Worm (Caenorhabditis elegans): ENCODE data around the gene hlh-28.

Gene hlh-28

DNA sequence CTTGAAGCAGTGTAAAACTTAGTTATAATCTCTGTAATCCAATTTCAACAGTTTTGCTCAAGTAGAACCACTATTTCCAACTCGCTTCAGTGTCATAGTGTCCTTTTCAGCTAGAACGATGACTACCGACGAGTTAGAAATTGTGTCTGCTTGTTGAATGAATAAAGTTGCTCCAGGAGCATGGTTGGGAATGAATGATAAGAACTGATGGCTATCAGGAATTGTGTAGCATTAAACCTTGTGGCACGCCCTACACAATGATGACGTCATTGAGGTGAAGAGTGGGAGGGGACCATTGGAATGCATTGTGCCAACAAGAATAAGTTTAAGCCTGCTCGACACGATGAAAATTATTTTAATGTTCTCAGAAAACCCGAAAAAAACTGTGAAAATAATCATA is 47.9 kb downstream of the hlh-28 start:
- TF ChIP-seq nhr-28 (tag; optimal IDR thresholded peaks at IDR 0.05): peak; percentile 6
- TF ChIP-seq F49E8.2 (tag; optimal IDR thresholded peaks at IDR 0.05; ENCODE audit: borderline replicate concordance): no peak
- TF ChIP-seq pqm-1 (tag; optimal IDR thresholded peaks at IDR 0.05): peak; percentile 57
- TF ChIP-seq unc-62 (GFP tag; optimal IDR thresholded peaks at IDR 0.05 in 1 of 2): peak in 1 of 2 experiments; percentile 39
- TF ChIP-seq unc-62 (tag; optimal IDR thresholded peaks at IDR 0.05): no peak
- no peak for TF ChIP-seq lin-1 (GFP tag; IDR thresholded peaks at IDR 0.05)
- no peak for TF ChIP-seq aly-2 (tag; optimal IDR thresholded peaks at IDR 0.05)
- TF ChIP-seq dmd-6 (GFP tag; IDR thresholded peaks at IDR 0.05): peak; percentile 47
- no peak for TF ChIP-seq nhr-111 (GFP tag; optimal IDR thresholded peaks at IDR 0.05)
- TF ChIP-seq ceh-20 (GFP tag; IDR thresholded peaks at IDR 0.05): no peak
- TF ChIP-seq nhr-102 (tag; optimal IDR thresholded peaks at IDR 0.05): no peak
- TF ChIP-seq hmg-1.1 (GFP tag; IDR thresholded peaks at IDR 0.05): no peak
- no peak for TF ChIP-seq lin-13 (GFP tag; optimal IDR thresholded peaks at IDR 0.05)
- no peak for TF ChIP-seq daf-16 (GFP tag; optimal IDR thresholded peaks at IDR 0.05)
- peak; percentile 54 for TF ChIP-seq daf-16 (tag; optimal IDR thresholded peaks at IDR 0.05)
- no peak for TF ChIP-seq ceh-44 (GFP tag; IDR thresholded peaks at IDR 0.05)
- TF ChIP-seq fkh-10 (GFP tag; optimal IDR thresholded peaks at IDR 0.05): no peak
- no peak for TF ChIP-seq nhr-41 (GFP tag; IDR thresholded peaks at IDR 0.05)
- no peak for TF ChIP-seq duxl-1 (tag; optimal IDR thresholded peaks at IDR 0.05; ENCODE audit: poor library complexity)
- TF ChIP-seq R02D3.7 (tag; optimal IDR thresholded peaks at IDR 0.05): no peak

DNA sequence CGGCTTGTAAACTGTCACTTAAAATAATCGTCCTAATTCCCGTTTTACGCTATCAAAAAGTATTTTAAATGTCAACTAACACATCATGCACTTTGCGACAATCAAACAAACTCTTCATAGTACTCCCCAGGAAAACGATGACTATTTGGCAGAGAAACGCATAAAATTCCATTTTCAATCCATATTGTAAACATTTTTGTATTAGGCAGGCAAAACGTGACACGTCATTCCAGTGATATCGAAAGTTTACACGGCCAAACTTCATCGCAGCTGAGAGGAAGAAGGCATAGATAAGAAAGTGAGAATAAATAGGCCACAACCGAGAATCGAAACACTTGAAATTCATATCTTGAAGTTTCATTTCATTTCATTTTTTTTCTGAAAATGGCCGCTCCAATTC is 49.3 kb downstream of the hlh-28 start, which contains the start of gene lec-9:
Gene lec-9, plus strand, starts transcription at position 349 of the 400 bp plus-strand sequence.
- peak in 1 of 2 experiments; percentile 63 for TF ChIP-seq daf-16 (GFP tag; optimal IDR thresholded peaks at IDR 0.05)
- peak; percentile 98 for TF ChIP-seq daf-16 (tag; optimal IDR thresholded peaks at IDR 0.05)
- peak; percentile 89 for TF ChIP-seq dmd-6 (GFP tag; IDR thresholded peaks at IDR 0.05)
- peak; percentile 55 for TF ChIP-seq php-3 (GFP tag; IDR thresholded peaks at IDR 0.05)
- peak; percentile 46 for TF ChIP-seq nhr-77 (tag; optimal IDR thresholded peaks at IDR 0.05)
- no peak for TF ChIP-seq cey-2 (tag; optimal IDR thresholded peaks at IDR 0.05; ENCODE audit: borderline replicate concordance, insufficient read depth)
- no peak for TF ChIP-seq daf-8 (GFP tag; IDR thresholded peaks at IDR 0.05)
- no peak for TF ChIP-seq ces-1 (GFP tag; optimal IDR thresholded peaks at IDR 0.05)
- peak; percentile 31 for TF ChIP-seq mxl-3 (GFP tag; optimal IDR thresholded peaks at IDR 0.05)
- peak; percentile 19 for TF ChIP-seq lin-13 (GFP tag; optimal IDR thresholded peaks at IDR 0.05)
- TF ChIP-seq zag-1 (tag; optimal IDR thresholded peaks at IDR 0.05): no peak
- TF ChIP-seq unc-62 (GFP tag; optimal IDR thresholded peaks at IDR 0.05 in 1 of 2): peak in 1 of 2 experiments; percentile 95
- no peak for TF ChIP-seq unc-62 (tag; optimal IDR thresholded peaks at IDR 0.05)
- TF ChIP-seq ztf-7 (tag; optimal IDR thresholded peaks at IDR 0.05): no peak
- TF ChIP-seq skn-1 (tag; optimal IDR thresholded peaks at IDR 0.05): no peak
- TF ChIP-seq nhr-48 (tag; optimal IDR thresholded peaks at IDR 0.05): peak; percentile 63
- no peak for TF ChIP-seq egl-27 (tag; optimal IDR thresholded peaks at IDR 0.05)
- TF ChIP-seq Y5F2A.4 (GFP tag; optimal IDR thresholded peaks at IDR 0.05): no peak
- no peak for TF ChIP-seq unc-130 (GFP tag; optimal IDR thresholded peaks at IDR 0.05)
- no peak for TF ChIP-seq ceh-62 (tag; optimal IDR thresholded peaks at IDR 0.05)
- 0 out of 2 replicates have a peak, but pooled peaks have one; percentile 23 for TF ChIP-seq tra-1 (GFP tag; IDR thresholded peaks at IDR 0.05)
- TF ChIP-seq hlh-30 (tag; optimal IDR thresholded peaks at IDR 0.05; ENCODE audit: insufficient read depth): peak; percentile 26
- TF ChIP-seq mep-1 (tag; optimal IDR thresholded peaks at IDR 0.05): peak; percentile 8
- no peak for TF ChIP-seq tag-97 (GFP tag; IDR thresholded peaks at IDR 0.05)
- TF ChIP-seq nhr-111 (GFP tag; optimal IDR thresholded peaks at IDR 0.05): no peak
- no peak for TF ChIP-seq arid-1 (GFP tag; conservative IDR thresholded peaks at IDR 0.05)
- peak; percentile 72 for TF ChIP-seq dve-1 (tag; optimal IDR thresholded peaks at IDR 0.05; ENCODE audit: insufficient read depth)
- TF ChIP-seq vab-7 (GFP tag; IDR thresholded peaks at IDR 0.05): no peak
- no peak for TF ChIP-seq hif-1 (tag; optimal IDR thresholded peaks at IDR 0.05)
- TF ChIP-seq snpc-1.2 (GFP tag; IDR thresholded peaks at IDR 0.05): no peak
- TF ChIP-seq pqm-1 (tag; optimal IDR thresholded peaks at IDR 0.05): peak; percentile 96
- no peak for TF ChIP-seq nhr-41 (GFP tag; IDR thresholded peaks at IDR 0.05)
- no peak for TF ChIP-seq Y75B8A.6 (GFP tag; IDR thresholded peaks at IDR 0.05)
- no peak for TF ChIP-seq nhr-42 (GFP tag; IDR thresholded peaks at IDR 0.05)
- TF ChIP-seq duxl-1 (tag; optimal IDR thresholded peaks at IDR 0.05; ENCODE audit: poor library complexity): no peak
- TF ChIP-seq daf-12 (tag; optimal IDR thresholded peaks at IDR 0.05): no peak
- TF ChIP-seq mdl-1 (tag; optimal IDR thresholded peaks at IDR 0.05): peak in 1 of 2 experiments; percentile 52
- TF ChIP-seq F10B5.3 (tag; optimal IDR thresholded peaks at IDR 0.05): no peak
- TF ChIP-seq dpl-1 (GFP tag; optimal IDR thresholded peaks at IDR 0.05): no peak
